Worm (Caenorhabditis elegans): ENCODE results near the gene obr-2.

obr-2 gene

DNA sequence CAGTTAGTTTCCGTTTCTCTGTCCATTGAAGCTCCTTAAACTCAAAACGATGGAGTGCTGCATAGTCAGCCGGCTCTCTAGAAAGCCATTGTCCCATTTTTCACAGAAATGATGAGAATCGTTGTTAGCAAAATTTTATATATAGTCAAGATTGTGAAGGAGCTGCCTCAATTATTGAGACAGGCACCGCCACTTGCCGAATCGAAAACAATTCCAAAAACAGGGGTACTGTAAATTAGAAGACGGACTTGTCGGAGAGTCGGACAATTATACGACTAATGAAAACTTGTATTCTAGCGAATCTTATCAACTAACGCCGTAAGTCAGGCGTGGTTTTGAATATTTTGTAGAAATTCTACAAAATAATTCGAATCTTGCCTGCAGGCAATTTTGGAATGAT is 6.2 kb upstream of the obr-2 start, which contains the start of gene F14H8.2:
TSS of gene F14H8.2 (minus strand) at position 101 of the 400 bp plus-strand sequence.
- TF ChIP-seq Y79H2A.3 (GFP tag; conservative IDR thresholded peaks at IDR 0.05) (no peak), sdz-38 (tag; optimal IDR thresholded peaks at IDR 0.05) (no peak), die-1 (tag; optimal IDR thresholded peaks at IDR 0.05) (no peak), ztf-3 (GFP tag; optimal IDR thresholded peaks at IDR 0.05) (no peak), nhr-120 (GFP tag; IDR thresholded peaks at IDR 0.05) (no peak), zfh-2 (GFP tag; conservative IDR thresholded peaks at IDR 0.05) (no peak), snpc-1.1 (tag; optimal IDR thresholded peaks at IDR 0.05; ENCODE audit: insufficient read depth) (no peak), ceh-79 (tag; optimal IDR thresholded peaks at IDR 0.05) (no peak), F57A8.1 (GFP tag; optimal IDR thresholded peaks at IDR 0.05) (no peak), Y56A3A.18 (GFP tag; IDR thresholded peaks at IDR 0.05) (no peak), madf-6 (GFP tag; IDR thresholded peaks at IDR 0.05) (no peak), attf-6 (GFP tag; IDR thresholded peaks at IDR 0.05) (no peak), lin-26 (GFP tag; IDR thresholded peaks at IDR 0.05) (no peak), F39B2.1 (GFP tag; IDR thresholded peaks at IDR 0.05) (no peak), sea-2 (GFP tag; IDR thresholded peaks at IDR 0.05) (no peak), unc-130 (GFP tag; optimal IDR thresholded peaks at IDR 0.05) (no peak), akir-1 (GFP tag; optimal IDR thresholded peaks at IDR 0.05) (no peak), ztf-28 (GFP tag; IDR thresholded peaks at IDR 0.05) (no peak), madf-10 (tag; optimal IDR thresholded peaks at IDR 0.05) (no peak), Y95B8A.8 (GFP tag; IDR thresholded peaks at IDR 0.05) (no peak)

DNA sequence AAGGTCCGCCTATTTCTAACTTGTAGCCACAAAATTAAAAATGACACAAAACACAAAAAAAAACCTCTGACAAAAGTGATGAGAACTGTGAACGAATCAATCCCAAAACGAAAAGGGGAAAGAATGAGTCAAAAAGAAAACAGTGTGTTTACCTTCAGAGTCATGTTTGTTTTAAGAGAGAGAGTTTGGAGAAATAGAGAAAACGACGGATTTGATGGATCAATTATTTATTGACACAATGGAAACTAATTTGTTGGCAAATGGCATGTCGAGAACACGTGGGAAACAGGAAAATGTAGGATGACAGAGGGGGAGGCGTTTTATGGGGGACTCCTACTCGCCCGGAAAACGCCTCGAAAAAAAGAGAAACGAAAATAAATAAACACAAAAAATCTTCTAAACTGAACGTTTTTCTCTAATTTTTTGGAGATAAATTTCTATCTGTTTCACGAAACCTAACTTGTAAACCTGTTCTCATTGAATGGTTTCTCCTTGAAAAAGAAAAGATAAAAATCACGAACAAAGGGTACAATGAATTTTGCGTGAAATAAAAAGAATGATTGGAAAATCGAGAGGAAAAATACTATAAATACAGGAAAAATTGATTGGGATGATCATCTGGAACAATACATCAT is 2.8 kb upstream of the obr-2 start:
- TF ChIP-seq lin-54 (GFP tag; optimal IDR thresholded peaks at IDR 0.05) (no peak), madf-8 (GFP tag; conservative IDR thresholded peaks at IDR 0.05) (no peak), C17E4.6 (GFP tag; IDR thresholded peaks at IDR 0.05) (no peak), mel-28 (tag; optimal IDR thresholded peaks at IDR 0.05; ENCODE audit: borderline replicate concordance) (no peak), ceh-91 (GFP tag; IDR thresholded peaks at IDR 0.05) (no peak), unc-130 (GFP tag; optimal IDR thresholded peaks at IDR 0.05) (no peak), lin-26 (GFP tag; IDR thresholded peaks at IDR 0.05) (no peak), ekl-4 (GFP tag; IDR thresholded peaks at IDR 0.05) (no peak), nfya-1 (tag; optimal IDR thresholded peaks at IDR 0.05; ENCODE audit: borderline replicate concordance, insufficient read depth) (no peak), ceh-27 (GFP tag; optimal IDR thresholded peaks at IDR 0.05) (no peak), ztf-18 (tag; optimal IDR thresholded peaks at IDR 0.05) (no peak)

DNA sequence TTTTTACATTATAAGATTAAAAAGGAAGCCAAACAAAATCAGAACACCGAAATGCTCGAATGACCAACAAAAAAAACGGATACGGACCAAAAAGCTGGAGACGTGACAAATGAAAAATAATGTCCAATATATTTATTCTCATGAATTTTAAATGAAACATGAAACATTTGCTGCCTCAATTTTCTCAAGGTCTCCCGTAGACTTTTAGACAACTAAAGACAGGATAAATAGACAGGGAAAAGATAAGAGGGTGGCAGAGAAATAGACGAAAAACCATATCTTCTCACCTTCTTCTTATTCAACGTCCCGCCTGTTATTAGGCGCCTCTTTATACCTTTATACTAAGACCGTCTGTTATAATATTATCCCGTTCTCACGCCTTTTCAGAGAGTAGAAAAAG is 1.7 kb upstream of the obr-2 start:
- TF ChIP-seq nhr-80 (tag; optimal IDR thresholded peaks at IDR 0.05): no peak
- TF ChIP-seq mcd-1 (GFP tag; IDR thresholded peaks at IDR 0.05): no peak
- no peak for TF ChIP-seq ztf-3 (GFP tag; optimal IDR thresholded peaks at IDR 0.05)
- no peak for TF ChIP-seq sptf-2 (GFP tag; optimal IDR thresholded peaks at IDR 0.05)
- no peak for TF ChIP-seq zim-3 (tag; optimal IDR thresholded peaks at IDR 0.05)
- TF ChIP-seq lin-26 (GFP tag; IDR thresholded peaks at IDR 0.05): no peak
- TF ChIP-seq ets-4 (GFP tag; optimal IDR thresholded peaks at IDR 0.05): no peak
- no peak for TF ChIP-seq attf-6 (GFP tag; IDR thresholded peaks at IDR 0.05)
- no peak for TF ChIP-seq B0261.1 (tag; optimal IDR thresholded peaks at IDR 0.05)
